Worm (Caenorhabditis elegans) whole organism, early embryonic: ENCODE measurements around the gene F53F4.11.

Experiments
- aly-1 ChIP-seq: sonication (generic microtip); optimal IDR thresholded peaks from 2 replicates; lab custom pipeline; 2016; ENCODE audit warnings: missing genetic modification characterization, missing compliant biosample characterization
- tra-4 ChIP-seq: sonication (generic microtip); optimal IDR thresholded peaks from 2 replicates; lab custom pipeline; 2017; ENCODE audit warnings: missing genetic modification characterization, missing compliant biosample characterization

DNA sequence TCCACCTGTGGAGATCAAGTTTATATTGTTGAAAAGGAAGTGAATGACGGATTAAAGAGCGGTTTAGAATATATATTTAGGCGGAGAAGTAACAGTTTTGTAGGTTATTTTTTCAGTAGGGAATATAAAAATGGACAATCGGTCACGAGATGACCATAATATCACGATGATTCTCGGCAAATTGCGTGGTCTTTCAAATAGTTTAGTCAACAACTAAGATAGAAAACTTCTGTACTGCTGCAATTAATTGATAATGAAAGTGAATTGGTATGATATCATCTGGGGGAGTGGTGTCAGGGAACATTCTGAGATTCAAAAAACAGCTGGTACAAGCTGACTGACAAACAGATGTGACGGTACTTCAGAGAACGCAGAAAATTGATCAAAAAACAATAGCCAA, 15.8 kb downstream of the F53F4.11 start:
- no peak for TF ChIP-seq tra-4
- no peak for TF ChIP-seq aly-1 (tag; lab: Kevin White, UChicago)
